Worm (Caenorhabditis elegans) whole organism, L4/young adult: Measurements from ENCODE around the gene Y45F3A.8.

Experiments
- W03F9.2 ChIP-seq: fragments of 150-350 bp; optimal IDR thresholded peaks from 2 replicates; lab custom pipeline; 2014; ENCODE audit warnings: missing biosample characterization, missing genetic modification characterization
- him-1 ChIP-seq: sonication (generic microtip); optimal IDR thresholded peaks from 2 replicates; lab custom pipeline; 2016; ENCODE audit warnings: missing genotype, missing genetic modification reagents, missing genetic modification characterization, missing compliant biosample characterization

ce11 chrIII:10603248-10603647, 10.6 kb upstream of the Y45F3A.8 start, which contains the start of gene Y39A1A.2:
- TF ChIP-seq W03F9.2 (tag; lab: Kevin White, UChicago) (no peak), him-1 (tag; lab: Kevin White, UChicago) (no peak)
